Worm (Caenorhabditis elegans): ENCODE measurements around the gene Y73B3A.4.
"Not testable (repeated sequence)": the region's sequence is repeated elsewhere in the genome, so short reads cannot be mapped to it uniquely, and the experiment has no call there.

DNA sequence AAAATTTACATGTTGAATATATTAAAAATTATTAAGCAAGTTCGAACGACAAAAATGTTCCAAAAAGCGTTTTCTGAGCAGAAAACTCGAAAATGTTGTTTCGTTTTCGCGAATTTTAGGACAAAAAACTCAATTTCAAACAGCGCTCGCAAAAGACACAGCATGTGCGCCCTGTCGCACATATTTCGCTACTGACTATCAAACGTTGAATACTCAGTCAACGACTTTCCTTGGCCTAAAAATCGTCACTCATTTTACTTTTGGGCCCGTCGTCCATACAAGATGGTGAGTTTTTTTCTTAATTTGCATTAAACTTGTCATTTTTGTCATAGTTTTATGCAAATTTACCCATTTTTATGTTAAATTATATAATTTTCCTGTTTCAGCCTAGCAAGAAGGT lies 45.5 kb downstream of the Y73B3A.4 start:
- not testable (repeated sequence) for TF ChIP-seq lir-3 (tag; optimal IDR thresholded peaks at IDR 0.05; ENCODE audit: poor library complexity); ceh-82 (tag; optimal IDR thresholded peaks at IDR 0.05); zag-1 (tag; optimal IDR thresholded peaks at IDR 0.05); skn-1 (tag; optimal IDR thresholded peaks at IDR 0.05); grh-1 (GFP tag; IDR thresholded peaks at IDR 0.05); ama-1 (optimal IDR thresholded peaks at IDR 0.05); xbp-1 (tag; optimal IDR thresholded peaks at IDR 0.05); pqm-1 (tag; optimal IDR thresholded peaks at IDR 0.05)
